Worm (Caenorhabditis elegans) whole organism, L1 larva: Measurements from ENCODE around the gene K09G1.2.

ENCODE experiments used
- C34B4.2 ChIP-seq: sonication (generic microtip); optimal IDR thresholded peaks from 2 replicates; lab custom pipeline; 2017; ENCODE audit warnings: mild to moderate bottlenecking, missing genetic modification characterization, missing compliant biosample characterization
- F16B12.6 ChIP-seq: fragments of 150-350 bp; optimal IDR thresholded peaks from 2 replicates; lab custom pipeline; 2014; ENCODE audit warnings: missing biosample characterization, missing genetic modification characterization
- ama-1 ChIP-seq: fragments of 150-350 bp; optimal IDR thresholded peaks from 2 replicates; lab custom pipeline; 2014
- blmp-1 ChIP-seq: fragments of 150-350 bp; optimal IDR thresholded peaks from 2 replicates; lab custom pipeline; 2014; ENCODE audit warnings: missing biosample characterization, missing genetic modification characterization
- ceh-63 ChIP-seq: fragments of 200-800 bp; sonication (Bioruptor generic); optimal IDR thresholded peaks from 2 replicates; lab custom pipeline; 2018; ENCODE audit warnings: mild to moderate bottlenecking, missing genetic modification characterization, missing compliant biosample characterization
- ceh-8 ChIP-seq: fragments of 200-800 bp; sonication (Bioruptor generic); optimal IDR thresholded peaks from 2 replicates; lab custom pipeline; 2018; ENCODE audit warnings: mild to moderate bottlenecking, missing genetic modification characterization, moderate library complexity, missing compliant biosample characterization
- ceh-88 ChIP-seq: fragments of 200-800 bp; sonication (Bioruptor generic); IDR thresholded peaks from 2 replicates; pipeline ENCODE4 v1.3.6; 2022; ENCODE audit warnings: missing genetic modification characterization, missing compliant biosample characterization
- dpl-1 ChIP-seq, 3 experiments: fragments of 150-350 bp in 2 of 3; sonication (generic microtip) in 1 of 3; optimal IDR thresholded peaks; 2 replicates each; lab custom pipeline; 2014 to 2017; ENCODE audit warnings: missing biosample characterization in 3 of 3, missing genetic modification characterization in 3 of 3, missing genetic modification reagents in 3 of 3
- efl-1 ChIP-seq, 4 experiments: fragments of 150-350 bp; optimal IDR thresholded peaks in 3 of 4; peaks in 1 of 4; 1 replicate in 1 of 4; 2 replicates in 3 of 4; lab custom pipeline; 2014; ENCODE audit warnings: missing biosample characterization in 2 of 4, missing genetic modification characterization in 2 of 4, missing genetic modification reagents in 2 of 4
- egl-13 ChIP-seq: sonication (generic microtip); optimal IDR thresholded peaks from 2 replicates; lab custom pipeline; 2016; ENCODE audit warnings: missing genotype, missing genetic modification reagents, missing genetic modification characterization, missing compliant biosample characterization
- elt-3 ChIP-seq, 6 experiments: fragments of 150-350 bp in 1 of 6; sonication (generic microtip); optimal IDR thresholded peaks; 2 replicates each; lab custom pipeline; 2017 to 2018; ENCODE audit warnings: missing biosample characterization in 6 of 6, missing genetic modification characterization in 6 of 6, inconsistent platforms in 1 of 6
- fkh-10 ChIP-seq: sonication (generic microtip); optimal IDR thresholded peaks from 2 replicates; lab custom pipeline; 2017; ENCODE audit warnings: missing biosample characterization, missing genetic modification reagents, missing genetic modification characterization
- fkh-4 ChIP-seq: sonication (generic microtip); optimal IDR thresholded peaks from 2 replicates; lab custom pipeline; 2016; ENCODE audit warnings: missing compliant biosample characterization, missing genetic modification characterization, borderline replicate concordance
- fkh-8 ChIP-seq: sonication (generic microtip); optimal IDR thresholded peaks from 2 replicates; lab custom pipeline; 2016; ENCODE audit warnings: mild to moderate bottlenecking, missing genetic modification characterization, missing compliant biosample characterization
- grh-1 ChIP-seq: fragments of 200-800 bp; sonication (Bioruptor generic); IDR thresholded peaks from 2 replicates; pipeline ENCODE4 v1.3.6; 2022; ENCODE audit warnings: missing genetic modification reagents, missing genetic modification characterization, missing compliant biosample characterization
- irx-1 ChIP-seq: sonication (generic microtip); optimal IDR thresholded peaks from 2 replicates; lab custom pipeline; 2016; ENCODE audit warnings: missing genetic modification characterization, missing compliant biosample characterization
- isw-1 ChIP-seq: fragments of 200-800 bp; sonication (Bioruptor generic); IDR thresholded peaks from 2 replicates; pipeline ENCODE4 v1.3.6; 2022; ENCODE audit warnings: missing genetic modification characterization, missing compliant biosample characterization
- jun-1 ChIP-seq: fragments of 150-350 bp; optimal IDR thresholded peaks from 2 replicates; lab custom pipeline; 2014; ENCODE audit warnings: missing biosample characterization, missing genetic modification reagents, missing genetic modification characterization
- lin-13 ChIP-seq: fragments of 150-350 bp; optimal IDR thresholded peaks from 2 replicates; lab custom pipeline; 2014; ENCODE audit warnings: missing biosample characterization, missing genetic modification reagents, missing genetic modification characterization
- lin-14 ChIP-seq: fragments of 200-800 bp; sonication (Bioruptor generic); optimal IDR thresholded peaks from 2 replicates; lab custom pipeline; 2018; ENCODE audit warnings: mild to moderate bottlenecking, missing genetic modification characterization, moderate library complexity, missing compliant biosample characterization
- lin-15B ChIP-seq: fragments of 150-350 bp; sonication (generic microtip); optimal IDR thresholded peaks from 3 replicates; lab custom pipeline; 2014; ENCODE audit warnings: missing biosample characterization, missing genetic modification characterization
- lin-35 ChIP-seq, 2 experiments: fragments of 150-350 bp; optimal IDR thresholded peaks; 2 replicates each; lab custom pipeline; 2014; ENCODE audit warnings: missing biosample characterization in 2 of 2, missing genetic modification characterization in 2 of 2, missing genetic modification reagents in 2 of 2
- lir-3 ChIP-seq: sonication (generic microtip); optimal IDR thresholded peaks from 2 replicates; lab custom pipeline; 2016; ENCODE audit warnings: mild to moderate bottlenecking, missing genetic modification characterization, moderate library complexity, missing compliant biosample characterization; ENCODE audit not compliant: poor library complexity
- lsy-2 ChIP-seq, 2 experiments: fragments of 150-350 bp; optimal IDR thresholded peaks; 2 replicates each; lab custom pipeline; 2014; ENCODE audit warnings: missing biosample characterization in 2 of 2, missing genetic modification characterization in 2 of 2
- mab-9 ChIP-seq: fragments of 200-800 bp; sonication (Bioruptor generic); IDR thresholded peaks from 2 replicates; pipeline ENCODE4 v1.3.6; 2022; ENCODE audit warnings: missing genetic modification reagents, missing genetic modification characterization, missing compliant biosample characterization
- mdl-1 ChIP-seq, 2 experiments: fragments of 150-350 bp; optimal IDR thresholded peaks; 2 replicates each; lab custom pipeline; 2014 to 2017; ENCODE audit warnings: missing biosample characterization in 2 of 2, missing genetic modification characterization in 2 of 2, inconsistent platforms in 1 of 2
- nhr-47 ChIP-seq: sonication (generic microtip); optimal IDR thresholded peaks from 2 replicates; lab custom pipeline; 2016; ENCODE audit warnings: mild to moderate bottlenecking, missing genetic modification characterization, moderate library complexity, missing compliant biosample characterization
- nhr-71 ChIP-seq: sonication (generic microtip); optimal IDR thresholded peaks from 2 replicates; lab custom pipeline; 2016; ENCODE audit warnings: mild to moderate bottlenecking, missing genetic modification characterization, moderate library complexity, missing compliant biosample characterization
- nhr-85 ChIP-seq: sonication (generic microtip); peaks from one replicate; lab custom pipeline; 2016; ENCODE audit warnings: missing genetic modification characterization, inconsistent platforms, missing compliant biosample characterization
- nhr-90 ChIP-seq: sonication (generic microtip); optimal IDR thresholded peaks from 2 replicates; lab custom pipeline; 2016; ENCODE audit warnings: mild to moderate bottlenecking, missing genetic modification characterization, missing compliant biosample characterization; ENCODE audit not compliant: poor library complexity
- pag-3 ChIP-seq: sonication (generic microtip); optimal IDR thresholded peaks from 2 replicates; lab custom pipeline; 2017; ENCODE audit warnings: missing genetic modification characterization, mild to moderate bottlenecking, missing compliant biosample characterization, antibody characterized with exemption, borderline replicate concordance; ENCODE audit not compliant: insufficient read depth
- rnt-1 ChIP-seq: sonication (generic microtip); optimal IDR thresholded peaks from 2 replicates; lab custom pipeline; 2016; ENCODE audit warnings: mild to moderate bottlenecking, missing genetic modification characterization, moderate library complexity, missing compliant biosample characterization
- snpc-4 ChIP-seq: fragments of 150-350 bp; optimal IDR thresholded peaks from 2 replicates; lab custom pipeline; 2014; ENCODE audit warnings: missing biosample characterization, missing genetic modification characterization
- sox-4 ChIP-seq: sonication (generic microtip); optimal IDR thresholded peaks from 2 replicates; lab custom pipeline; 2016; ENCODE audit warnings: missing genetic modification characterization, missing compliant biosample characterization
- sptf-1 ChIP-seq: fragments of 150-350 bp; optimal IDR thresholded peaks from 2 replicates; lab custom pipeline; 2014; ENCODE audit warnings: missing biosample characterization, missing genetic modification characterization
- sup-37 ChIP-seq: fragments of 200-800 bp; sonication (Bioruptor generic); optimal IDR thresholded peaks from 2 replicates; lab custom pipeline; 2018; ENCODE audit warnings: mild to moderate bottlenecking, missing genetic modification characterization, missing compliant biosample characterization
- tbx-2 ChIP-seq: sonication (generic microtip); optimal IDR thresholded peaks from 2 replicates; lab custom pipeline; 2016; ENCODE audit warnings: missing genetic modification characterization, missing compliant biosample characterization
- unc-130 ChIP-seq: fragments of 150-350 bp; optimal IDR thresholded peaks from 2 replicates; lab custom pipeline; 2017; ENCODE audit warnings: missing biosample characterization, missing genetic modification characterization, inconsistent platforms
- unc-30 ChIP-seq: sonication (generic microtip); optimal IDR thresholded peaks from 2 replicates; lab custom pipeline; 2017; ENCODE audit warnings: missing biosample characterization, missing genetic modification characterization
- unc-62 ChIP-seq: fragments of 150-350 bp; optimal IDR thresholded peaks from 2 replicates; lab custom pipeline; 2014; ENCODE audit warnings: missing biosample characterization, missing genetic modification reagents, missing genetic modification characterization
- unc-86 ChIP-seq: sonication (generic microtip); optimal IDR thresholded peaks from 2 replicates; lab custom pipeline; 2016; ENCODE audit warnings: missing genetic modification characterization, missing compliant biosample characterization
- unc-98 ChIP-seq: fragments of 200-800 bp; sonication (Bioruptor generic); IDR thresholded peaks from 2 replicates; pipeline ENCODE4 v1.3.6; 2022; ENCODE audit warnings: missing genetic modification characterization, missing compliant biosample characterization
- xbp-1 ChIP-seq: sonication (generic microtip); optimal IDR thresholded peaks from 2 replicates; lab custom pipeline; 2016; ENCODE audit warnings: missing genetic modification characterization, missing compliant biosample characterization
- zag-1 ChIP-seq: fragments of 150-350 bp; optimal IDR thresholded peaks from 2 replicates; lab custom pipeline; 2014; ENCODE audit warnings: missing biosample characterization, missing genetic modification characterization
- zip-4 ChIP-seq: fragments of 200-800 bp; sonication (Bioruptor generic); optimal IDR thresholded peaks from 2 replicates; lab custom pipeline; 2018; ENCODE audit warnings: mild to moderate bottlenecking, missing genetic modification characterization, moderate library complexity, missing compliant biosample characterization
- ztf-11 ChIP-seq, 2 experiments: sonication (generic microtip); optimal IDR thresholded peaks; 2 replicates each; lab custom pipeline; 2016 to 2017; ENCODE audit warnings: missing genetic modification characterization in 2 of 2, missing biosample characterization in 1 of 2, missing compliant biosample characterization in 1 of 2

K09G1.2 gene

DNA sequence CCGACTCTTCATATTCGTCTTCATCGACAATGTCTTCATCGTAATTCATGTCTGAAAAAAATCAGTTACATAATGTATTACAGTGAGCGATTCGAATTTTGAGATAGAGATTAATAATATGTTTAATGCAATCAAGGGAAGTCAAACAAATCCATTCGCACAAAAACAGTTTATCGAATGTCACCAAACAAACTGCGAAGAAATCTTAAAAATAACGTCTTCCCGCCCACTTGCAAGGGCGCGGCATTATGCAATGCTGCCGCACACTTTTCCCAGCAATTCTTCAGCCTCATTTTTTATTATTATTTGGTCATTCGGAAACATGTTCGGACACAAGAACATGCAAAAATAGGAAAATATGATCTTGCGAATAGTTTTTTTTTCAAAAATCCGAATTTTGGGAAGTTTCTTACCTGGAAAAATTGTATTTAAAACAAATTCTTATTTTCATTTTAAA lies 46.2 kb upstream of the K09G1.2 start, which contains the start of gene mdf-1 (continued):
- TF ChIP-seq irx-1 (tag; lab: Kevin White, UChicago) (peak; percentile 40), F16B12.6 (tag; lab: Kevin White, UChicago) (peak; percentile 10), mab-9 (no peak), lin-15B (tag; lab: Kevin White, UChicago) (peak; percentile 65), rnt-1 (tag; lab: Kevin White, UChicago) (peak; percentile 61), fkh-4 (tag; lab: Kevin White, UChicago) (no peak), elt-3 (tag; optimal IDR thresholded peaks at IDR 0.05; lab: Kevin White, UChicago) (peak in 1 of 6 experiments; percentile 82), lsy-2 (tag; optimal IDR thresholded peaks at IDR 0.05; lab: Kevin White, UChicago) (peak; percentile 59 to 81), lir-3 (tag; lab: Kevin White, UChicago) (peak; percentile 57), zip-4 (no peak), lin-14 (GFP tag; lab: Kevin White, UChicago) (peak; percentile 77), ama-1 (lab: Kevin White, UChicago) (peak; percentile 29), unc-98 (GFP tag; lab: Robert Waterston, UW) (no peak), lin-13 (GFP tag; lab: Kevin White, UChicago) (peak; percentile 62), blmp-1 (tag; lab: Kevin White, UChicago) (peak; percentile 62), nhr-90 (tag; lab: Kevin White, UChicago) (peak; percentile 68), unc-86 (tag; lab: Kevin White, UChicago) (peak; percentile 32), efl-1 (optimal IDR thresholded peaks at IDR 0.05; lab: Kevin White, UChicago) (peak; percentile 75 to 92), efl-1 (GFP tag; optimal IDR thresholded peaks at IDR 0.05 in 1 of 2; lab: Kevin White, UChicago) (peak; percentile 91 to 99), nhr-71 (tag; lab: Kevin White, UChicago) (peak; percentile 80), pag-3 (no peak), tbx-2 (peak; percentile 60), mdl-1 (tag; optimal IDR thresholded peaks at IDR 0.05; lab: Kevin White, UChicago) (peak in 1 of 2 experiments; percentile 45), ceh-8 (peak; percentile 34), nhr-85 (tag; lab: Kevin White, UChicago) (peak; percentile 48), zag-1 (tag; lab: Kevin White, UChicago) (no peak), unc-130 (tag; lab: Kevin White, UChicago) (peak; percentile 58), C34B4.2 (tag; lab: Kevin White, UChicago) (no peak)

DNA sequence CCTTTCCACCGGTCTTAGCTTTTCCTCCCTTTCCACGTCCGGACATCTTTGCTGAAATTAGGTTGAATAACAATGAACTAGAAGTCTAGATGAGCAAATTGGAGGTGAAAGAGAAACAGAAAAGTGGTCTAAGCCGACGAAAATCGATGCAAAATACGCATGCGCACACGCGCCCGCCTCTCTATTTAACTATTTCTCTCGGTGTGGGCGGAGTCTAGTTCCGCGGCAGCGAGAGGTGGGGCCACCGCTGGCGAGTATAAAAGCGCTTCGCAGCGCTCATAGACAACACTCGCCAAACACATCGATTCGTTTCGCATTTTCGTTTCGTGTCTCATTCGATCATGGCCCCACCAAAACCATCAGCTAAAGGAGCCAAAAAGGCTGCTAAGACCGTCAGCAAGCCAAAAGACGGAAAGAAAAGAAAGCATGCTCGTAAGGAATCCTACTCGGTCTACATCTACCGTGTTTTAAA lies 45.1 kb upstream of the K09G1.2 start, which contains the start of the genes his-35 and his-41:
his-35 (minus strand) TSS at position 51 of the 472 bp plus-strand sequence.
his-41 (plus strand) TSS at position 299 of the 472 bp plus-strand sequence.
- TF ChIP-seq efl-1 (optimal IDR thresholded peaks at IDR 0.05; lab: Kevin White, UChicago) (peak; percentile 60 to 63), efl-1 (GFP tag; optimal IDR thresholded peaks at IDR 0.05 in 1 of 2; lab: Kevin White, UChicago) (peak; percentile 53 to 93), mdl-1 (tag; optimal IDR thresholded peaks at IDR 0.05; lab: Kevin White, UChicago) (peak in 1 of 2 experiments; percentile 39), ceh-8 (no peak), lin-35 (GFP tag; optimal IDR thresholded peaks at IDR 0.05; lab: Kevin White, UChicago) (peak; percentile 22 to 57), ztf-11 (tag; optimal IDR thresholded peaks at IDR 0.05; lab: Kevin White, UChicago) (peak in 1 of 2 experiments; percentile 43), mab-9 (peak; percentile 45; the same call in 1 of the 2 replicates), nhr-90 (tag; lab: Kevin White, UChicago) (peak; percentile 45), ceh-88 (0 out of 2 replicates have a peak, but pooled peaks have one; percentile 10), F16B12.6 (tag; lab: Kevin White, UChicago) (peak; percentile 28), unc-130 (tag; lab: Kevin White, UChicago) (peak; percentile 3), isw-1 (GFP tag; lab: Robert Waterston, UW) (peak; percentile 31; the same call in 1 of the 2 replicates), ama-1 (lab: Kevin White, UChicago) (peak; percentile 60), unc-62 (GFP tag; lab: Kevin White, UChicago) (no peak), rnt-1 (tag; lab: Kevin White, UChicago) (peak; percentile 42), snpc-4 (tag; lab: Kevin White, UChicago) (peak; percentile 12), sup-37 (GFP tag; lab: Kevin White, UChicago) (peak; percentile 16), egl-13 (tag; lab: Kevin White, UChicago) (peak; percentile 72), nhr-47 (peak; percentile 87), lin-14 (GFP tag; lab: Kevin White, UChicago) (peak; percentile 75), zip-4 (peak; percentile 42), unc-98 (GFP tag; lab: Robert Waterston, UW) (no peak), tbx-2 (peak; percentile 69), jun-1 (tag; lab: Kevin White, UChicago) (peak; percentile 72), dpl-1 (GFP tag; optimal IDR thresholded peaks at IDR 0.05; lab: Kevin White, UChicago) (peak; percentile 9 to 45 (median 43)), unc-30 (tag; lab: Kevin White, UChicago) (no peak), sox-4 (tag; lab: Kevin White, UChicago) (no peak), xbp-1 (peak; percentile 74), fkh-10 (GFP tag; lab: Kevin White, UChicago) (peak; percentile 8), ceh-63 (no peak), sptf-1 (tag; lab: Kevin White, UChicago) (no peak), grh-1 (0 out of 2 replicates have a peak, but pooled peaks have one; percentile 14), fkh-8 (tag; lab: Kevin White, UChicago) (peak; percentile 69)
